Worm (Caenorhabditis elegans): Measurements from ENCODE around the gene unc-46.

Gene unc-46

ce11 chrV:5088311-5088710, 10.5 kb downstream of the unc-46 start:
- TF ChIP-seq ztf-11 (tag; optimal IDR thresholded peaks at IDR 0.05) (no peak), snu-23 (GFP tag; optimal IDR thresholded peaks at IDR 0.05) (no peak), xbp-1 (tag; optimal IDR thresholded peaks at IDR 0.05) (no peak), nhr-85 (tag) (no peak), nhr-12 (tag; optimal IDR thresholded peaks at IDR 0.05) (no peak), lin-15B (tag; optimal IDR thresholded peaks at IDR 0.05) (no peak), nhr-28 (tag; optimal IDR thresholded peaks at IDR 0.05) (no peak), sox-4 (tag; optimal IDR thresholded peaks at IDR 0.05) (no peak), pax-3 (tag; optimal IDR thresholded peaks at IDR 0.05) (no peak), nhr-71 (tag; optimal IDR thresholded peaks at IDR 0.05) (peak; percentile 35), tbx-2 (tag; optimal IDR thresholded peaks at IDR 0.05) (peak; percentile 63), egl-13 (tag; optimal IDR thresholded peaks at IDR 0.05) (peak; percentile 22), vab-15 (tag; optimal IDR thresholded peaks at IDR 0.05) (no peak), C16A3.4 (tag; optimal IDR thresholded peaks at IDR 0.05) (no peak), sup-37 (GFP tag; optimal IDR thresholded peaks at IDR 0.05) (no peak), skn-1 (tag; optimal IDR thresholded peaks at IDR 0.05) (no peak), hlh-17 (GFP tag; optimal IDR thresholded peaks at IDR 0.05; ENCODE audit: borderline replicate concordance) (no peak), ces-1 (GFP tag; optimal IDR thresholded peaks at IDR 0.05) (no peak), Y116A8C.19 (tag; optimal IDR thresholded peaks at IDR 0.05; ENCODE audit: borderline replicate concordance) (no peak), dsc-1 (tag; optimal IDR thresholded peaks at IDR 0.05) (no peak), unc-62 (GFP tag; optimal IDR thresholded peaks at IDR 0.05) (no peak), blmp-1 (tag; optimal IDR thresholded peaks at IDR 0.05) (no peak), nhr-237 (tag; optimal IDR thresholded peaks at IDR 0.05) (no peak), mdl-1 (tag; optimal IDR thresholded peaks at IDR 0.05) (no peak), elt-3 (tag; optimal IDR thresholded peaks at IDR 0.05) (no peak), mep-1 (tag; optimal IDR thresholded peaks at IDR 0.05) (no peak), unc-130 (tag; optimal IDR thresholded peaks at IDR 0.05) (no peak), fkh-8 (tag; optimal IDR thresholded peaks at IDR 0.05) (no peak), ceh-63 (GFP tag; optimal IDR thresholded peaks at IDR 0.05) (no peak), fkh-4 (tag; optimal IDR thresholded peaks at IDR 0.05; ENCODE audit: borderline replicate concordance) (no peak), nhr-47 (tag; optimal IDR thresholded peaks at IDR 0.05) (peak; percentile 14), mef-2 (tag; optimal IDR thresholded peaks at IDR 0.05) (no peak), isw-1 (GFP tag; IDR thresholded peaks at IDR 0.05) (no peak), mab-9 (GFP tag; IDR thresholded peaks at IDR 0.05) (no peak), ceh-8 (GFP tag; optimal IDR thresholded peaks at IDR 0.05) (no peak), irx-1 (tag; optimal IDR thresholded peaks at IDR 0.05) (no peak), nhr-19 (GFP tag; conservative IDR thresholded peaks at IDR 0.05) (no peak), rnt-1 (tag; optimal IDR thresholded peaks at IDR 0.05) (no peak), fkh-10 (GFP tag; optimal IDR thresholded peaks at IDR 0.05) (peak; percentile 9), unc-30 (tag; optimal IDR thresholded peaks at IDR 0.05) (no peak), efl-1 (optimal IDR thresholded peaks at IDR 0.05) (no peak), efl-1 (GFP tag; optimal IDR thresholded peaks at IDR 0.05 in 1 of 2) (peak in 1 of 2 experiments; percentile 38), ama-1 (optimal IDR thresholded peaks at IDR 0.05) (no peak), nhr-77 (tag; optimal IDR thresholded peaks at IDR 0.05) (no peak), hlh-4 (tag; optimal IDR thresholded peaks at IDR 0.05) (no peak), fos-1 (tag; optimal IDR thresholded peaks at IDR 0.05) (no peak), elt-2 (tag; optimal IDR thresholded peaks at IDR 0.05) (no peak), pag-3 (tag; optimal IDR thresholded peaks at IDR 0.05; ENCODE audit: borderline replicate concordance, insufficient read depth) (no peak), lin-13 (GFP tag; optimal IDR thresholded peaks at IDR 0.05) (no peak), efl-3 (GFP tag; optimal IDR thresholded peaks at IDR 0.05) (no peak), jun-1 (tag; optimal IDR thresholded peaks at IDR 0.05) (no peak), nhr-76 (tag; optimal IDR thresholded peaks at IDR 0.05) (no peak), ceh-90 (tag; optimal IDR thresholded peaks at IDR 0.05) (no peak), unc-86 (tag; optimal IDR thresholded peaks at IDR 0.05) (no peak), snpc-4 (tag; optimal IDR thresholded peaks at IDR 0.05) (no peak)

Data from whole organism, L1 larva.